Fruit fly (Drosophila melanogaster) Kc167 (cell line): ENCODE measurements around the gene CG10348.

Experiments used
- Sin3A ChIP-seq: fragments of >200 bp; optimal IDR thresholded peaks from 2 replicates; lab custom pipeline; 2018; ENCODE audit warnings: missing external identifiers
- h ChIP-seq: fragments of >200 bp; optimal IDR thresholded peaks from 3 replicates; lab custom pipeline; 2018; ENCODE audit warnings: missing external identifiers
- insv ChIP-seq: fragments of >200 bp; optimal IDR thresholded peaks from 3 replicates; lab custom pipeline; 2018; ENCODE audit warnings: missing external identifiers
- psq ChIP-seq: fragments of >200 bp; optimal IDR thresholded peaks from 2 replicates; lab custom pipeline; 2017; ENCODE audit warnings: missing external identifiers

DNA sequence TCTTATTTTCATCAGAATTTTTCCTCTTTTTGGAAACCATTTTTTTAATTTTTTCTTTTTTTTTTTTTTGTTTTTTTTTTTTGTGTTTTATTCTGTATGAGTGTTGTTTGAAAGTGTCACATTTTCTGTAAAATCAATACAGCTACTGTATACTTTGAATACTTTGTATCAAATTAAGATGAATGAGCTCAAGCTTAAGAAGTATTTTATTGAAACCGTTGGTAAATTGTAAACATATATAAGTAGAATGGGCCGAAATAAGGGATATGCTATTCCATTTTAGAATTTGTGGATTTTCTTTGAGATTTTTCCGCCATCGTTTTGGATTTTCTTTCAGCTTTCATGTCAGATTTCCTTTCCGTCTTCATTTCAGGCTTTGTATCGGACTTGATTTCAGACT lies 57.3 kb downstream of the CG10348 start, which contains the start of gene Mst36Fb:
- TF ChIP-seq h (lab: Kevin White, UChicago) (no peak), Sin3A (lab: Kevin White, UChicago) (no peak), psq (no peak), insv (no peak)
